Worm (Caenorhabditis elegans): ENCODE results near the gene ssp-34.

ce11 chrIV:10745332-10745731, 6.9 kb upstream of the ssp-34 start:
- TF ChIP-seq pes-1 (GFP tag; IDR thresholded peaks at IDR 0.05) (no peak), ceh-36 (tag; optimal IDR thresholded peaks at IDR 0.05) (peak; percentile 6), flt-1 (GFP tag; IDR thresholded peaks at IDR 0.05) (no peak), aly-1 (tag; optimal IDR thresholded peaks at IDR 0.05) (no peak), tbx-11 (GFP tag; IDR thresholded peaks at IDR 0.05) (no peak), scrt-1 (GFP tag; IDR thresholded peaks at IDR 0.05) (no peak), sea-1 (GFP tag; conservative IDR thresholded peaks at IDR 0.05) (no peak), tra-4 (tag; optimal IDR thresholded peaks at IDR 0.05) (no peak), ets-7 (tag; optimal IDR thresholded peaks at IDR 0.05) (no peak)
